Fruit fly (Drosophila melanogaster) whole organism, embryonic: ENCODE measurements around the gene Caper.

ENCODE experiments used
- CG11695 ChIP-seq: fragments of 200-800 bp; sonication (Bioruptor generic); IDR thresholded peaks from 3 replicates; pipeline ENCODE4 v1.3.6; 2022; ENCODE audit warnings: missing biosample characterization, missing genetic modification characterization
- CG1529 ChIP-seq: fragments of 200-800 bp; sonication (Bioruptor generic); optimal IDR thresholded peaks from 3 replicates; lab custom pipeline; 2018; ENCODE audit warnings: missing biosample characterization, missing genetic modification characterization
- CG7271 ChIP-seq: fragments of 200-800 bp; sonication (Bioruptor generic); optimal IDR thresholded peaks from 2 replicates; lab custom pipeline; 2018; ENCODE audit warnings: missing biosample characterization, mild to moderate bottlenecking, missing genetic modification characterization, moderate library complexity
- Max ChIP-seq: fragments of 200-800 bp; sonication (Bioruptor generic); optimal IDR thresholded peaks from 2 replicates; lab custom pipeline; 2016; ENCODE audit warnings: missing biosample characterization, mild to moderate bottlenecking, missing genetic modification characterization
- btn ChIP-seq: fragments of 200-800 bp; sonication (Bioruptor generic); optimal IDR thresholded peaks from 2 replicates; lab custom pipeline; 2016; ENCODE audit warnings: missing biosample characterization, missing genetic modification characterization
- cad ChIP-seq: fragments of >200 bp; optimal IDR thresholded peaks from 2 replicates; lab custom pipeline; 2017; ENCODE audit warnings: missing biosample characterization, missing genetic modification characterization
- grau ChIP-seq: fragments of 200-800 bp; optimal IDR thresholded peaks from 3 replicates; lab custom pipeline; 2019; ENCODE audit warnings: missing biosample characterization, mild to moderate bottlenecking, missing genetic modification characterization, moderate library complexity
- h ChIP-seq: fragments of >200 bp; optimal IDR thresholded peaks from 2 replicates; lab custom pipeline; 2017
- psq ChIP-seq: fragments of 200-800 bp; sonication (Bioruptor generic); optimal IDR thresholded peaks from 2 replicates; lab custom pipeline; 2017; ENCODE audit warnings: missing biosample characterization, missing genetic modification characterization

dm6 chr2L:7038404-7039341, 6.2 kb downstream of the Caper start:
- TF ChIP-seq grau = no peak
- TF ChIP-seq psq (GFP tag; lab: Kevin White, UChicago) = no peak
- no peak for TF ChIP-seq CG11695 (GFP tag; lab: Robert Waterston, UW)
- TF ChIP-seq cad (GFP tag; lab: Kevin White, UChicago) = no peak
- TF ChIP-seq h (lab: Kevin White, UChicago) = no peak
- TF ChIP-seq CG1529 (GFP tag; lab: Kevin White, UChicago) = no peak
- TF ChIP-seq CG7271 (tag; lab: Kevin White, UChicago) = no peak
- no peak for TF ChIP-seq Max (GFP tag; lab: Kevin White, UChicago)
- TF ChIP-seq btn (GFP tag; lab: Kevin White, UChicago) = no peak
